Fruit fly (Drosophila melanogaster) whole organism, embryonic: ENCODE data around the gene Fum1.

Experiments used
- BEAF-32 ChIP-seq: fragments of 200-800 bp; sonication (Bioruptor generic); optimal IDR thresholded peaks from 3 replicates; lab custom pipeline; 2017; ENCODE audit warnings: missing biosample characterization, missing genetic modification characterization, mild to moderate bottlenecking, moderate library complexity, missing genetic modification reagents
- Blimp-1 ChIP-seq: fragments of 200-800 bp; sonication (Bioruptor generic); optimal IDR thresholded peaks from 3 replicates; lab custom pipeline; 2018; ENCODE audit warnings: missing biosample characterization, missing genetic modification characterization, mild to moderate bottlenecking, moderate library complexity, missing genetic modification reagents
- BtbVII ChIP-seq: fragments of 200-800 bp; sonication (Bioruptor generic); optimal IDR thresholded peaks from 3 replicates; lab custom pipeline; 2017; ENCODE audit warnings: missing biosample characterization, mild to moderate bottlenecking, missing genetic modification characterization
- CG10565 ChIP-seq: fragments of 200-800 bp; sonication (Bioruptor generic); optimal IDR thresholded peaks from 3 replicates; lab custom pipeline; 2016; ENCODE audit warnings: missing biosample characterization, mild to moderate bottlenecking, missing genetic modification characterization
- CG12299 ChIP-seq: fragments of 200-800 bp; sonication (Bioruptor generic); optimal IDR thresholded peaks from 2 replicates; lab custom pipeline; 2018; ENCODE audit warnings: missing biosample characterization, mild to moderate bottlenecking, missing genetic modification characterization
- CG13894 ChIP-seq: fragments of 200-800 bp; sonication (Bioruptor generic); optimal IDR thresholded peaks from 3 replicates; lab custom pipeline; 2018; ENCODE audit warnings: missing biosample characterization, mild to moderate bottlenecking, missing genetic modification characterization, moderate library complexity
- CG14710 ChIP-seq: fragments of 200-800 bp; sonication (Bioruptor generic); optimal IDR thresholded peaks from 3 replicates; lab custom pipeline; 2019; ENCODE audit warnings: missing biosample characterization, mild to moderate bottlenecking, missing genetic modification characterization, moderate library complexity
- CG15269 ChIP-seq: fragments of 200-800 bp; sonication (Bioruptor generic); optimal IDR thresholded peaks from 2 replicates; lab custom pipeline; 2018; ENCODE audit warnings: missing biosample characterization, mild to moderate bottlenecking, missing genetic modification characterization, moderate library complexity
- CG15514 ChIP-seq: fragments of 200-800 bp; sonication (Bioruptor generic); optimal IDR thresholded peaks from 3 replicates; lab custom pipeline; 2017; ENCODE audit warnings: missing biosample characterization, missing genetic modification characterization, mild to moderate bottlenecking, moderate library complexity, missing genetic modification reagents
- CG18619 ChIP-seq: fragments of 200-800 bp; sonication (Bioruptor generic); optimal IDR thresholded peaks from 3 replicates; lab custom pipeline; 2017; ENCODE audit warnings: missing biosample characterization, mild to moderate bottlenecking, missing genetic modification characterization
- CG18764 ChIP-seq: fragments of 200-800 bp; sonication (Bioruptor generic); optimal IDR thresholded peaks from 3 replicates; lab custom pipeline; 2016; ENCODE audit warnings: missing biosample characterization, missing genetic modification characterization
- CG32532 ChIP-seq: fragments of 200-800 bp; sonication (Bioruptor generic); IDR thresholded peaks from 2 replicates; pipeline ENCODE4 v1.3.6; 2022; ENCODE audit warnings: missing biosample characterization, missing genetic modification characterization
- CG3407 ChIP-seq: fragments of 200-800 bp; sonication (Bioruptor generic); optimal IDR thresholded peaks from 2 replicates; lab custom pipeline; 2018; ENCODE audit warnings: missing biosample characterization, mild to moderate bottlenecking, missing genetic modification characterization
- CG5245 ChIP-seq: fragments of 200-800 bp; sonication (Bioruptor generic); optimal IDR thresholded peaks from 3 replicates; lab custom pipeline; 2016; ENCODE audit warnings: missing biosample characterization, missing genetic modification characterization
- CG6175 ChIP-seq: fragments of 200-800 bp; sonication (Bioruptor generic); IDR thresholded peaks from 3 replicates; pipeline ENCODE4 v1.3.6; 2022; ENCODE audit warnings: missing biosample characterization, missing genetic modification characterization
- CG6254 ChIP-seq: fragments of 200-800 bp; sonication (Bioruptor generic); optimal IDR thresholded peaks from 3 replicates; lab custom pipeline; 2017; ENCODE audit warnings: mild to moderate bottlenecking, missing biosample characterization, missing genetic modification reagents, missing genetic modification characterization
- CG7271 ChIP-seq: fragments of 200-800 bp; sonication (Bioruptor generic); optimal IDR thresholded peaks from 2 replicates; lab custom pipeline; 2018; ENCODE audit warnings: missing biosample characterization, mild to moderate bottlenecking, missing genetic modification characterization, moderate library complexity
- CG7786 ChIP-seq: fragments of 200-800 bp; sonication (Bioruptor generic); optimal IDR thresholded peaks from 2 replicates; lab custom pipeline; 2016; ENCODE audit warnings: missing biosample characterization, missing genetic modification characterization
- Deaf1 ChIP-seq: fragments of 200-800 bp; optimal IDR thresholded peaks from 3 replicates; lab custom pipeline; 2019; ENCODE audit warnings: missing biosample characterization, mild to moderate bottlenecking, missing genetic modification characterization, moderate library complexity
- Dek ChIP-seq: fragments of 200-800 bp; sonication (Bioruptor generic); optimal IDR thresholded peaks from 3 replicates; lab custom pipeline; 2019; ENCODE audit warnings: missing biosample characterization, mild to moderate bottlenecking, missing genetic modification characterization, moderate library complexity
- E2f2 ChIP-seq: fragments of 200-800 bp; sonication (Bioruptor generic); IDR thresholded peaks from 2 replicates; pipeline ENCODE4 v1.3.6; 2022; ENCODE audit warnings: missing biosample characterization, missing genetic modification characterization
- Ets97D ChIP-seq: fragments of 200-800 bp; sonication (Bioruptor generic); optimal IDR thresholded peaks from 3 replicates; lab custom pipeline; 2016; ENCODE audit warnings: missing biosample characterization, missing genetic modification characterization
- Fer2 ChIP-seq: fragments of 200-800 bp; sonication (Bioruptor generic); optimal IDR thresholded peaks from 2 replicates; lab custom pipeline; 2018; ENCODE audit warnings: missing biosample characterization, mild to moderate bottlenecking, missing genetic modification characterization, moderate library complexity
- HLH54F ChIP-seq: fragments of 200-800 bp; sonication (Bioruptor generic); optimal IDR thresholded peaks from 3 replicates; lab custom pipeline; 2016; ENCODE audit warnings: missing biosample characterization, missing genetic modification characterization
- Hr39 ChIP-seq: fragments of >200 bp; optimal IDR thresholded peaks from 2 replicates; lab custom pipeline; 2017
- Jarid2 ChIP-seq: fragments of 200-800 bp; sonication (Bioruptor generic); optimal IDR thresholded peaks from 3 replicates; lab custom pipeline; 2017; ENCODE audit warnings: mild to moderate bottlenecking, missing biosample characterization, missing genetic modification reagents, missing genetic modification characterization
- Lpt ChIP-seq: fragments of >200 bp; optimal IDR thresholded peaks from 2 replicates; lab custom pipeline; 2018; ENCODE audit warnings: missing biosample characterization, missing genetic modification characterization
- Neu2 ChIP-seq: fragments of 200-800 bp; sonication (Bioruptor generic); optimal IDR thresholded peaks from 3 replicates; lab custom pipeline; 2016; ENCODE audit warnings: missing biosample characterization, missing genetic modification characterization, borderline replicate concordance
- Side ChIP-seq: fragments of 200-800 bp; sonication (Bioruptor generic); optimal IDR thresholded peaks from 2 replicates; lab custom pipeline; 2016; ENCODE audit warnings: missing biosample characterization, missing genetic modification characterization
- Sry-δ ChIP-seq: fragments of 200-800 bp; sonication (Bioruptor generic); optimal IDR thresholded peaks from 2 replicates; lab custom pipeline; 2016; ENCODE audit warnings: missing biosample characterization, missing genetic modification characterization
- Xrp1 ChIP-seq: fragments of 200-800 bp; sonication (Bioruptor generic); IDR thresholded peaks from 2 replicates; pipeline ENCODE4 v1.3.6; 2022; ENCODE audit warnings: missing biosample characterization, missing genetic modification characterization
- az2 ChIP-seq: fragments of 200-800 bp; sonication (Bioruptor generic); optimal IDR thresholded peaks from 3 replicates; lab custom pipeline; 2016; ENCODE audit warnings: missing biosample characterization, missing genetic modification characterization
- ci ChIP-seq: fragments of 200-800 bp; sonication (Bioruptor generic); IDR thresholded peaks from 3 replicates; pipeline ENCODE4 v1.3.6; 2022; ENCODE audit warnings: missing biosample characterization, missing genetic modification characterization
- crp ChIP-seq, 2 experiments: fragments of 200-800 bp; sonication (Bioruptor generic); optimal IDR thresholded peaks; 2 replicates in 1 of 2; 3 replicates in 1 of 2; lab custom pipeline; 2017; ENCODE audit warnings: missing biosample characterization in 2 of 2, missing genetic modification characterization in 2 of 2, mild to moderate bottlenecking in 1 of 2, moderate library complexity in 1 of 2
- disco-r ChIP-seq: fragments of 200-800 bp; sonication (Bioruptor generic); optimal IDR thresholded peaks from 2 replicates; lab custom pipeline; 2016; ENCODE audit warnings: missing biosample characterization, missing genetic modification characterization
- esg ChIP-seq: fragments of 200-800 bp; sonication (Bioruptor generic); conservative IDR thresholded peaks from 2 replicates; pipeline ENCODE4 v1.3.6; 2022; ENCODE audit warnings: missing biosample characterization, missing genetic modification characterization
- fd3F ChIP-seq: fragments of 200-800 bp; sonication (Bioruptor generic); optimal IDR thresholded peaks from 2 replicates; lab custom pipeline; 2018; ENCODE audit warnings: missing biosample characterization, mild to moderate bottlenecking, missing genetic modification characterization, moderate library complexity
- ftz-f1 ChIP-seq: fragments of 200-800 bp; sonication (Bioruptor generic); optimal IDR thresholded peaks from 2 replicates; lab custom pipeline; 2016; ENCODE audit warnings: missing biosample characterization, missing genetic modification characterization
- gem ChIP-seq: fragments of 200-800 bp; sonication (Bioruptor generic); optimal IDR thresholded peaks from 2 replicates; lab custom pipeline; 2019; ENCODE audit warnings: missing biosample characterization, mild to moderate bottlenecking, missing genetic modification characterization, moderate library complexity
- gfzf ChIP-seq: fragments of 200-800 bp; sonication (Bioruptor generic); optimal IDR thresholded peaks from 2 replicates; lab custom pipeline; 2016; ENCODE audit warnings: missing biosample characterization, mild to moderate bottlenecking, missing genetic modification characterization, moderate library complexity
- ken ChIP-seq: fragments of 200-800 bp; sonication (Bioruptor generic); IDR thresholded peaks from 3 replicates; pipeline ENCODE4 v1.3.6; 2022; ENCODE audit warnings: missing biosample characterization, missing genetic modification characterization
- maf-S ChIP-seq: fragments of 200-800 bp; sonication (Bioruptor generic); optimal IDR thresholded peaks from 2 replicates; lab custom pipeline; 2016; ENCODE audit warnings: missing biosample characterization, missing genetic modification characterization
- org-1 ChIP-seq: fragments of 200-800 bp; sonication (Bioruptor generic); optimal IDR thresholded peaks from 2 replicates; lab custom pipeline; 2017; ENCODE audit warnings: missing biosample characterization, missing genetic modification characterization
- p53 ChIP-seq: fragments of 200-800 bp; sonication (Bioruptor generic); optimal IDR thresholded peaks from 2 replicates; lab custom pipeline; 2016; ENCODE audit warnings: missing biosample characterization, missing genetic modification characterization
- rib ChIP-seq: fragments of 200-800 bp; sonication (Bioruptor generic); IDR thresholded peaks from 2 replicates; pipeline ENCODE4 v1.3.6; 2022; ENCODE audit warnings: missing biosample characterization, missing genetic modification characterization
- ro ChIP-seq: fragments of 200-800 bp; sonication (Bioruptor generic); IDR thresholded peaks from 2 replicates; pipeline ENCODE4 v1.3.6; 2022; ENCODE audit warnings: missing biosample characterization, missing genetic modification characterization
- shn ChIP-seq: fragments of 200-800 bp; sonication (Bioruptor generic); optimal IDR thresholded peaks from 3 replicates; lab custom pipeline; 2016; ENCODE audit warnings: missing biosample characterization, missing genetic modification characterization
- slp2 ChIP-seq: fragments of 200-800 bp; sonication (Bioruptor generic); optimal IDR thresholded peaks from 2 replicates; lab custom pipeline; 2016; ENCODE audit warnings: missing biosample characterization, missing genetic modification characterization
- tx ChIP-seq: fragments of 200-800 bp; sonication (Bioruptor generic); optimal IDR thresholded peaks from 2 replicates; lab custom pipeline; 2016; ENCODE audit warnings: missing biosample characterization, missing genetic modification characterization
- unc-4 ChIP-seq: fragments of 200-800 bp; sonication (Bioruptor generic); IDR thresholded peaks from 2 replicates; pipeline ENCODE4 v1.3.6; 2022; ENCODE audit warnings: missing biosample characterization, missing genetic modification characterization; ENCODE audit not compliant: partially characterized antibody
- z ChIP-seq: fragments of 200-800 bp; sonication (Bioruptor generic); IDR thresholded peaks from 3 replicates; pipeline ENCODE4 v1.3.6; 2022; ENCODE audit warnings: missing biosample characterization, missing genetic modification characterization

Gene Fum1

dm6 chrX:6702028-6702433 lies 23.8 kb downstream of the Fum1 start (continued):
- TF ChIP-seq Lpt (GFP tag; lab: Kevin White, UChicago), result no peak
- TF ChIP-seq CG5245 (GFP tag; lab: Kevin White, UChicago), result peak; percentile 11
- TF ChIP-seq fd3F, result no peak
- no peak for TF ChIP-seq ftz-f1 (GFP tag; lab: Kevin White, UChicago)
- TF ChIP-seq Hr39 (lab: Kevin White, UChicago), result no peak
- TF ChIP-seq Xrp1 (GFP tag; lab: Robert Waterston, UW), result peak; percentile 82
- TF ChIP-seq CG12299 (tag; lab: Kevin White, UChicago), result peak; percentile 16
- no peak for TF ChIP-seq CG6175
- peak; percentile 68 for TF ChIP-seq CG14710 (tag; lab: Kevin White, UChicago)
- TF ChIP-seq Sry-δ (GFP tag; lab: Kevin White, UChicago), result no peak
- peak; percentile 28 for TF ChIP-seq BtbVII
- peak; percentile 4 for TF ChIP-seq tx (GFP tag; lab: Kevin White, UChicago)
- no peak for TF ChIP-seq gfzf
- no peak for TF ChIP-seq Fer2
- TF ChIP-seq CG32532 (GFP tag; lab: Robert Waterston, UW), result peak; percentile 39; the same call in 1 of the 2 replicates
- TF ChIP-seq Blimp-1 (GFP tag; lab: Kevin White, UChicago), result peak; percentile 76
- TF ChIP-seq Deaf1 (tag; lab: Kevin White, UChicago), result peak; percentile 4
- peak; percentile 46 for TF ChIP-seq CG6254 (GFP tag; lab: Kevin White, UChicago)
- no peak for TF ChIP-seq HLH54F (GFP tag; lab: Kevin White, UChicago)
- TF ChIP-seq CG15514 (GFP tag; lab: Kevin White, UChicago), result peak; percentile 17
- TF ChIP-seq ci (GFP tag; lab: Robert Waterston, UW), result peak; percentile 52; the same call in 1 of the 3 replicates
- no peak for TF ChIP-seq p53
- TF ChIP-seq slp2, result peak; percentile 62
- TF ChIP-seq CG10565, result no peak
- TF ChIP-seq Ets97D, result no peak
- peak; percentile 54 for TF ChIP-seq org-1 (GFP tag; lab: Kevin White, UChicago)
- TF ChIP-seq CG15269 (tag; lab: Kevin White, UChicago), result peak; percentile 72
- TF ChIP-seq BEAF-32, result no peak
- TF ChIP-seq z, result no peak
- TF ChIP-seq CG7786 (GFP tag; lab: Kevin White, UChicago), result peak; percentile 23
- TF ChIP-seq az2, result peak; percentile 68
- peak; percentile 4 for TF ChIP-seq Side (GFP tag; lab: Kevin White, UChicago)
- TF ChIP-seq Jarid2, result no peak
- TF ChIP-seq CG18764 (GFP tag; lab: Kevin White, UChicago), result peak; percentile 23
- TF ChIP-seq unc-4, result no peak
- TF ChIP-seq Dek (tag; lab: Kevin White, UChicago), result no peak
- peak; percentile 45; the same call in 1 of the 2 replicates for TF ChIP-seq E2f2
- no peak for TF ChIP-seq CG13894 (tag; lab: Kevin White, UChicago)
- 0 out of 3 replicates have a peak, but pooled peaks have one; percentile 31 for TF ChIP-seq ken (GFP tag; lab: Robert Waterston, UW)
- no peak for TF ChIP-seq rib (GFP tag; lab: Robert Waterston, UW)
- TF ChIP-seq CG3407, result peak; percentile 50
- no peak for TF ChIP-seq Neu2 (GFP tag; lab: Kevin White, UChicago)
- TF ChIP-seq crp (GFP tag; optimal IDR thresholded peaks at IDR 0.05; lab: Kevin White, UChicago), result peak in 1 of 2 experiments; percentile 19
- TF ChIP-seq gem (tag; lab: Kevin White, UChicago), result peak; percentile 82
- peak; percentile 55 for TF ChIP-seq CG18619
- 0 out of 2 replicates have a peak, but pooled peaks have one; percentile 19 for TF ChIP-seq ro (GFP tag; lab: Robert Waterston, UW)
- peak; percentile 7 for TF ChIP-seq maf-S (GFP tag; lab: Kevin White, UChicago)
- TF ChIP-seq CG7271 (tag; lab: Kevin White, UChicago), result no peak
- peak; percentile 22 for TF ChIP-seq shn
- peak; percentile 73 for TF ChIP-seq esg (GFP tag; lab: Robert Waterston, UW)
- TF ChIP-seq disco-r (GFP tag; lab: Kevin White, UChicago), result no peak
